Fruit fly (Drosophila melanogaster): ENCODE results near the gene Sbf.

Sbf gene

DNA sequence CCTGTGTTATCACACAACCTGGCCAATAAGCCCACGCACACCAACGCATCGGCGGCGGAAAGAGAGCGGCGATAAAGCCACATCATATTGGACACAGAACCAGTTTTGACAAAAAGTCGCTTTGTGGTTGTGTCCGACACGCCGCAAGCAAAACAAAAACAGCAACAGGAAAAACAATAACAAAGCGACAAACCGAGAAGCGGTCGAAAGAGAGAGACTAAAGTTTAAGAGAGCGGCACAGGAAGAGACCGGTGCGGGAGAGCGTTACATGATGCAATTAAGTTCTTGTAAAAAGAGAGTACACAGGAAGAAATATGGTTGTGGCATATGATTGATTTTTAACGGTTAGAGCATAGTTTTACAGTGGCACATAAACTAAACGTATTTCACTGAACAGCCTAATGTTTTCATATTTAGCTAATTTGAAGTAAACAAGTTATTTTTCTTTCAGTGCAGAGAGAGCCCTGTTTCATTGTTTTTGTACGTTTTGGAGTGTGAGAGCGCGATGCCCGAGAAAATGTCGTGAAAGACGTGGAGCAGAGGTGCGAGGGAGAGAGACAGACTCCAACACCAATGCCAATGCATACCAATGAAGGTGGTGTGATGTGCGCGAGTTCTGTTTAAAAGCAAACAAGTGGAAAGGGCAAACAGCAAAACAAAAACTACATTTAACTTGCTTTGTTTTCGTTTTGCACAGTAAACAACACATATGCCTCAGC lies 35.9 kb downstream of the Sbf start:
- TF ChIP-seq EcR (GFP tag; optimal IDR thresholded peaks at IDR 0.05) (peak; percentile 79), Snoo (tag; optimal IDR thresholded peaks at IDR 0.05) (peak; percentile 100), CG14655 (GFP tag; optimal IDR thresholded peaks at IDR 0.05) (peak; percentile 100), CG9948 (tag; optimal IDR thresholded peaks at IDR 0.05) (peak; percentile 100), CG32121 (GFP tag; IDR thresholded peaks at IDR 0.05) (no peak), CG8159 (tag; optimal IDR thresholded peaks at IDR 0.05) (peak; percentile 100), CG17806 (tag; optimal IDR thresholded peaks at IDR 0.05) (peak; percentile 100), CG10348 (GFP tag; IDR thresholded peaks at IDR 0.05) (no peak), CG15710 (tag; optimal IDR thresholded peaks at IDR 0.05) (peak; percentile 100), CG8301 (tag; optimal IDR thresholded peaks at IDR 0.05) (peak; percentile 100), CG34367 (tag; optimal IDR thresholded peaks at IDR 0.05) (peak; percentile 100), CG13204 (GFP tag; optimal IDR thresholded peaks at IDR 0.05) (peak; percentile 99), Ets98B (GFP tag; IDR thresholded peaks at IDR 0.05) (no peak), fd96Ca (GFP tag; IDR thresholded peaks at IDR 0.05) (no peak), Pif1A (GFP tag; optimal IDR thresholded peaks at IDR 0.05) (peak; percentile 100), Pif1B (GFP tag; optimal IDR thresholded peaks at IDR 0.05) (peak; percentile 100), rn (GFP tag; IDR thresholded peaks at IDR 0.05) (no peak), CG4496 (GFP tag; IDR thresholded peaks at IDR 0.05) (no peak), D1 (tag; optimal IDR thresholded peaks at IDR 0.05) (peak; percentile 99), CG12605 (GFP tag; IDR thresholded peaks at IDR 0.05) (no peak), gl (tag; optimal IDR thresholded peaks at IDR 0.05) (peak; percentile 100)

DNA sequence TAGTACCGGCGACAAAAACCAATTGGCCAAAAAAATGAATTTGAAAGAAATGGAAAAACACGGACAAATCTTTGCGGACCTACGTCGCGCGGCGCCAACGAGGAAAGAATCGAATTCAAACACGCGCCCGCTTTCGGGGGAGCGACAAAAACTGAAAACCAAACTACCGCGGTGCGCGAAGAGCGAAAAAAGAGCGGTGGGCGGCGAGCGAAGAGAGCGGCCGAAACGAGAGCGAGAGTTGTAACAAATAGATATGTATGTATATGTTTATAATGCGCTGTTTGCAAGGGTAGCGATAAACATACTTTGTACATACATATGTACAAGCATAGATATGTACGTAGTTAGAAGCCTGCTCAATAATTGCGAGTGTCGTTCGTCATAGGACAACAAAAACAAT lies 36.8 kb downstream of the Sbf start:
- TF ChIP-seq CG13204 (GFP tag; optimal IDR thresholded peaks at IDR 0.05) = no peak

DNA sequence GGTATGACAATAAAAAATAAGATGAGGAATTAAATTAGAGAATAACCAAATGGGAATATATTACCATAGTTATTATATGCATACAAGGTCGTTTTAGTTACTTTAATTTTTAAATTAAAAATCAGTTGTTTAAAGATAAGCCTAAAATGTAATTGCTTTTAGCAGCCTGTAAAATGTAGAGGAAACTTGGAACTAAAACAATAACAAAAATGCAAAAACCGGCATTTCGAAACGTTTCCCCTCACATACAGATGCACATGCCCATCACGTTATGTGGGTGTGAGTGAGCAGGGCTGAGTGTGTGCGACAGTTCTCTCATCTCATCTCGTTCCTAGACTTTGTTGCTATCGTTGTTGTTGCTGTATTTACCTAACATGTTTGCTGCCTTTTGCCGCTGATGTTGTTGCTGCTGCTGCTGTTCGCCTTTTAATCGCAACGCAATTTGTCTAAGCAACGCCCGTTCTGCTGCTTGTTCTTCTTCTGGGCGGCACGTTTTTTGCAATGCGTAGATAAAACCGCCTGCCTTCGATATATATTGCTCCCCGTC lies 37.5 kb downstream of the Sbf start:
- TF ChIP-seq EcR (GFP tag; optimal IDR thresholded peaks at IDR 0.05) (no peak), CG15710 (tag; optimal IDR thresholded peaks at IDR 0.05) (no peak), gl (tag; optimal IDR thresholded peaks at IDR 0.05) (no peak), Pif1A (GFP tag; optimal IDR thresholded peaks at IDR 0.05) (no peak), CG4496 (GFP tag; IDR thresholded peaks at IDR 0.05) (no peak), CG34367 (tag; optimal IDR thresholded peaks at IDR 0.05) (no peak), CG13204 (GFP tag; optimal IDR thresholded peaks at IDR 0.05) (no peak), CG10348 (GFP tag; IDR thresholded peaks at IDR 0.05) (no peak), Ets98B (GFP tag; IDR thresholded peaks at IDR 0.05) (no peak)

DNA sequence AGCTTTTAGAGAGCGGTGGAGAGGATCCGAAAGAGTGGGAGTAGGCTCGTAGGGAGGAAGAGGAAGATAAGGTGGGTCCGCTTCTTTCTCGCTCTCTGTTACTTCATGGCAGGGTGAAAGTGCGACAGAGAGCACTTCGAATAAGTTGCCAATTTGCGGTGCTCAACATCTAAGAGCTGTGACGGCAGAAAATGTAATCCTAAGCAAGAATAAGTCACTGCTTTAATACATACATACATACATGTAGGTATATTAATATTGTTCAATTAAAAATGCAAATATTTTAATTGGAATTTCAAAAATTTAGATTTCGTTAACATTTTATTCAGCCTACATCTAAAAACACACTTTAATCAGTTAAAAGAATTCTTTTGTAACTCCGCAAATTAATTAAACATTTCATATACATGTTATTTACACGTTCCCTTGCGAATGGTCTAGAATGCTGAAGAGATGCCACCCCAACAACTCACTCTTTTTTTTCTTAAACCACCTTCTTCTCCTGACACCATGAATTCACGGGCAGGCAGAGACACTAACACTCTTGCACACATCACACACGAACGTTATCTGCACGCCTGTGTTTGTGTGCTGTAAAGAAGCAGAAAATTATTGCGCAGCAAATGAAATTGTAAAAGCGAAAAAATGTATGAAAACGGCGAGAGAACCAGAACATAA lies 38.1 kb downstream of the Sbf start:
- TF ChIP-seq Snoo (tag; optimal IDR thresholded peaks at IDR 0.05) = peak; percentile 4
- TF ChIP-seq CG14655 (GFP tag; optimal IDR thresholded peaks at IDR 0.05) = peak; percentile 9
- peak; percentile 15 for TF ChIP-seq CG15710 (tag; optimal IDR thresholded peaks at IDR 0.05)
- peak; percentile 32 for TF ChIP-seq D1 (tag; optimal IDR thresholded peaks at IDR 0.05)
- no peak for TF ChIP-seq CG12605 (GFP tag; IDR thresholded peaks at IDR 0.05)
- peak; percentile 37 for TF ChIP-seq Pif1A (GFP tag; optimal IDR thresholded peaks at IDR 0.05)
- TF ChIP-seq CG34367 (tag; optimal IDR thresholded peaks at IDR 0.05) = no peak
- TF ChIP-seq CG8159 (tag; optimal IDR thresholded peaks at IDR 0.05) = peak; percentile 53
- no peak for TF ChIP-seq CG32121 (GFP tag; IDR thresholded peaks at IDR 0.05)
- TF ChIP-seq CG17806 (tag; optimal IDR thresholded peaks at IDR 0.05) = no peak
- TF ChIP-seq CG4496 (GFP tag; IDR thresholded peaks at IDR 0.05) = no peak
- peak; percentile 40 for TF ChIP-seq Pif1B (GFP tag; optimal IDR thresholded peaks at IDR 0.05)
- no peak for TF ChIP-seq CG9948 (tag; optimal IDR thresholded peaks at IDR 0.05)
- no peak for TF ChIP-seq gl (tag; optimal IDR thresholded peaks at IDR 0.05)
- TF ChIP-seq CG10348 (GFP tag; IDR thresholded peaks at IDR 0.05) = no peak
- TF ChIP-seq Ets98B (GFP tag; IDR thresholded peaks at IDR 0.05) = no peak
- TF ChIP-seq rn (GFP tag; IDR thresholded peaks at IDR 0.05) = no peak
- peak; percentile 28 for TF ChIP-seq CG13204 (GFP tag; optimal IDR thresholded peaks at IDR 0.05)
- no peak for TF ChIP-seq fd96Ca (GFP tag; IDR thresholded peaks at IDR 0.05)
- no peak for TF ChIP-seq EcR (GFP tag; optimal IDR thresholded peaks at IDR 0.05)
- peak; percentile 23 for TF ChIP-seq CG8301 (tag; optimal IDR thresholded peaks at IDR 0.05)

DNA sequence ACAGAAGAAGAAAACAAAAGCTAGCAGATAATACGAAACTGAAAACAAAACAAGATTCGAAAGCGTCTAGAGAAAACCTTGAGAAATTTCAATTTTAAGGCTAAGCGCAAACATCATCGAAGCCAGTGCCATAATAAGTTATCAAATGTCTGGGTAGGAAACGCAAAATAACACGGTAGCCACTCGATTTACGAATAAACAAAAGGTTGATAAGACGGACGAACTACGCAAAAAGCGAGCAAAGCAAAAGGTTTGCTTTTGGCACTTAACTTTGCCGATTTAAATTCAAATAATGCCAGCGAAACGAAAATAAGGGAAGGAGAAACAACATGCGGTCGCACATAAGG lies 38.6 kb downstream of the Sbf start:
- no peak for TF ChIP-seq Pif1A (GFP tag; optimal IDR thresholded peaks at IDR 0.05)
- no peak for TF ChIP-seq CG10348 (GFP tag; IDR thresholded peaks at IDR 0.05)
- no peak for TF ChIP-seq D1 (tag; optimal IDR thresholded peaks at IDR 0.05)
- no peak for TF ChIP-seq CG34367 (tag; optimal IDR thresholded peaks at IDR 0.05)
- TF ChIP-seq gl (tag; optimal IDR thresholded peaks at IDR 0.05) = no peak
- no peak for TF ChIP-seq CG14655 (GFP tag; optimal IDR thresholded peaks at IDR 0.05)
- no peak for TF ChIP-seq CG15710 (tag; optimal IDR thresholded peaks at IDR 0.05)
- no peak for TF ChIP-seq CG12605 (GFP tag; IDR thresholded peaks at IDR 0.05)
- no peak for TF ChIP-seq rn (GFP tag; IDR thresholded peaks at IDR 0.05)
- no peak for TF ChIP-seq CG8159 (tag; optimal IDR thresholded peaks at IDR 0.05)
- TF ChIP-seq CG13204 (GFP tag; optimal IDR thresholded peaks at IDR 0.05) = no peak
- TF ChIP-seq Snoo (tag; optimal IDR thresholded peaks at IDR 0.05) = no peak
- TF ChIP-seq CG9948 (tag; optimal IDR thresholded peaks at IDR 0.05) = no peak
- no peak for TF ChIP-seq CG4496 (GFP tag; IDR thresholded peaks at IDR 0.05)
- no peak for TF ChIP-seq EcR (GFP tag; optimal IDR thresholded peaks at IDR 0.05)
- TF ChIP-seq CG8301 (tag; optimal IDR thresholded peaks at IDR 0.05) = no peak
- TF ChIP-seq Ets98B (GFP tag; IDR thresholded peaks at IDR 0.05) = no peak
- no peak for TF ChIP-seq Pif1B (GFP tag; optimal IDR thresholded peaks at IDR 0.05)
- TF ChIP-seq CG17806 (tag; optimal IDR thresholded peaks at IDR 0.05) = no peak
- TF ChIP-seq CG32121 (GFP tag; IDR thresholded peaks at IDR 0.05) = no peak

Data from whole organism, pupa.